Fruit fly (Drosophila melanogaster): ENCODE measurements around the gene Smr.

The Smr gene

DNA sequence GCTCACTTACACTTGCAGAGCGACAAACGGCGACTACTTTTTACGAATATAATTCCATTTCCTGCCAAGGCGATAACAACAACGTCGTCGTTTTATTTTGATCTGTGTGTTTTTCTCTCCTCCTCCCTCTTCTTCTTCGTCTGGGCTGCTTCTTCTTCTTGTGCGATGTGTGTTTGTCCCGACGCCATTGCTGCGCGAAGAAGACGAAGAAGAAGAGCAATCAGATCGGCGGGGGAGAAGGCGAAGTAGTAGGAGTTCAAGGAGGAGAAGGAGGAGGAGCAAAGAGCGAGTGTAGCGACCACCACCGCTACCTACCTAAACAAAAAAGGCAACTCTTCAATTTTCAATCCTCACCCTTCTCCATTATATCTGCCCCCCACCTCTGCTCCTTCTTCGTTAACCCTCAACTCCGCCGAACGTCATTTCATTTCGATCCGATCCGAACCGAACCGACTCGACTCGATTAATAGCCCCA lies 78.9 kb downstream of the Smr start:
- TF ChIP-seq CG8478 (optimal IDR thresholded peaks at IDR 0.05) (no peak), EcR (GFP tag; optimal IDR thresholded peaks at IDR 0.05) (peak in 1 of 2 experiments; percentile 30)

DNA sequence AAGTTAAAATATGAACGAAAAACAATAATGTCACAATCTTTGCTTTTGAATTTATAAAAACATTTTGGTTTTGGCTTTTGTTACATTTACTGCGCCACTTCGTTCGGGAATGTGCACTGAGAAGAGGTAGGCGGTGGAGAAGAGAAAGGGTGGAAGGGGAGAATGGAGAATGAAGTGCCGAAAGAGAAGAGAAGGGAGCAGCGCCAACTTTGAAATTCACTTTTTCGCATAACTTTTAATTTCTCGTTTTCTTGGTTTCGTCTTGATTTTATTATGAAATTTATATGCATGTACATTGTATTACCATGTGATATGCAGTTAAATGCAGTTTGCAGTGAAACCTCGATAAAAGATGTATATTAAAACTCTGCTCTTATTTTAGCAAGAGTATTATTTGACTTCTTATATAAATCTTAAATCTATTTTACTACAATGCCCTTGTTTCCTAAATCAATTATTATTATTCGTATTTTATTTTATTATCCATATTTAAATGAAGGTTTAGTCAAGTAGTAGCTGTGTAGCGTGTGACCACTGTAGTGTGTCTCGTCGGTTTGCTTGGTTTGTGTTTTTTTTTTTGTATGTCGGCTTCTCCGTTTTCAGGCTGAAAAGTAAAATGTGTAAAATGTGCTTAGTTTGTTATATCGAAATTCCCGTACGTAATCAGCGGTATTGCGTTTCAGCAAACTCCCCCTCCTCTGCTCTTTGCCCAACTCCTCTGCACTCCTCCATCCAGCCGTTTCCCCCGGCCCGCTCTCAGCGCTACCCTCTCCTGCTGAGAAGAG lies 79.5 kb downstream of the Smr start:
- TF ChIP-seq Dll (optimal IDR thresholded peaks at IDR 0.05) (no peak), EcR (GFP tag; optimal IDR thresholded peaks at IDR 0.05) (no peak), pan (optimal IDR thresholded peaks at IDR 0.05) (no peak), CG8478 (optimal IDR thresholded peaks at IDR 0.05) (no peak), usp (GFP tag; optimal IDR thresholded peaks at IDR 0.05) (no peak), psq (optimal IDR thresholded peaks at IDR 0.05) (no peak)

DNA sequence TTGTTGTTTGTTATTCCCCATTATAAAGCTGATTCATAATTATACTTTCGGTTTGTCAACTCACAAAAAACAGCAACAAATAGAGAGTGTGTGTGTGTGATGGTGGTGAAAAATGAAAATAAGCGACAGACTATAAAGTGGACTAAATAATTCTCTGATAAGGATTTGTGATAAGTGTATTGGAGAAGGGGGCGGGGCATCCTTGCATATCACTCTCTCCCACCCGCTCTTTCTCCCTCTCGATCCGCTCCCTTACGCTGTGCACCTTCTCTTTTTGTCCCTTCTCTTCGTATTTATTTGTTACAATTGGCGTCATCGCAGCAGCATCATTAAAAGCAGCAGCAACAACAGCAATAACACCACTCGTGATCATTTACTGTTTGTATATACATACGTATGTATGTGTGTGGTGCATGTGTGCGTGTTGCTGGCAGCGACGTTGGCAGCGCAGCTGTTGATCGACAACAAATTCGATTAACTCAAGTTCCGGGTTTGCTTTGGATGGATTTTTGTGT lies 80.9 kb downstream of the Smr start:
- TF ChIP-seq EcR (GFP tag; optimal IDR thresholded peaks at IDR 0.05) = no peak
- no peak for TF ChIP-seq Dll (optimal IDR thresholded peaks at IDR 0.05)

DNA sequence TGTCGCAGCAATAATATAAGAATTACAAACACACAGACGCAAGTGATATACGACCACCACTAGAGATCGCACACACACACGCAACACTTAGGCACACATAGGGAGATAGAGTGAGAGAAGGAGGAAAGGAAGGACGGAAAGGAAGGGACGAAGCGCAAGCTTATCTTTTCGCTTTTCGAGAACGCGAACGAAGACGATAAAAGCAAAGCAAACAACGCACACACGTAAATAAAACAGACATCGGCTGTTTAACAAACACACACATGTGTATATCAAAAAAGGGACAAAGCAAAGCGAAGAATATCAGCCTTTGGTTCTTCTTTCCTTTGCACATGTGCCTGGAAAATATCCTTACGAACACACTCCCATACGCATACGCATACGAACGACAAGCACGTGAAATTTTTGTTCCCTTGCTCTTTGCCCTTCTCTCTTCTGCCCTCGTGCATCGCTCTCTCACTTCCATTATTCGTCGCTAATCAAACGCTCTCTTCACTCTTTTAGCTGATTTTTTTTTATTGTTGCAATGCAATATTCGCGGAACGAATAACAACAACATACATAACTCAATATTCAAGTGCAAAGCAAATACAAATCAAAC lies 82.3 kb downstream of the Smr start:
- no peak for TF ChIP-seq EcR (GFP tag; optimal IDR thresholded peaks at IDR 0.05)
- no peak for TF ChIP-seq pan (optimal IDR thresholded peaks at IDR 0.05)
- TF ChIP-seq Dll (optimal IDR thresholded peaks at IDR 0.05) = no peak
- no peak for TF ChIP-seq CG8478 (optimal IDR thresholded peaks at IDR 0.05)
- TF ChIP-seq psq (optimal IDR thresholded peaks at IDR 0.05) = no peak
- no peak for TF ChIP-seq usp (GFP tag; optimal IDR thresholded peaks at IDR 0.05)

DNA sequence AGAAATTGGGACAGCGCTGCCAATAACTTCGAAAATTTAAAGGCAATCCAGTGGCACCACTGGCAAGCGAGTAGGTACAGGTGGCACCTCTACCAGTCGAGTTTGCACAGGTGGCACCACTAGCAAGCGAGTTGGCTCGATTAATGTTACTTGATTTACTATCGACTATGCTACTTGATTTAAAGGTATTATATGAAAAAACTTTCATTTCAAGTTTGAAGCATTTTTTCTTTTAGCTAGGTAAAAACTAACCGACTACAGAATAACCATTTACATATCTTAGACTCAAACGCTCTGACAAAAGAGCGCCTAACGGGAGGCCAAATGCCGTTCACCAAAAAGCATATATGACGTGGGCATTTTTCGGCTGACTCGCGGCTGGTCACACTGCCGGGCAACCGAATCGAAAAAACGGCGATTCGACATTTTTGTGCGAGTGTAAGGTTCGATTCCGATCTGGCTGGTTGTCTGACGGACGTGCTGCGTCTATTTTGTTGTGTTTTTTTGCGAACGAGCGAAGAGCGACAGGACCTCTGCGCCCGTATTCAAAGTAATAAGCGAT lies 83.3 kb downstream of the Smr start, which contains the start of gene Tis11:
Gene Tis11, plus strand, starts transcription at position 417 of the 562 bp plus-strand sequence.
- no peak for TF ChIP-seq EcR (GFP tag; optimal IDR thresholded peaks at IDR 0.05)
- TF ChIP-seq pan (optimal IDR thresholded peaks at IDR 0.05) = no peak
- TF ChIP-seq Dll (optimal IDR thresholded peaks at IDR 0.05) = no peak
- TF ChIP-seq usp (GFP tag; optimal IDR thresholded peaks at IDR 0.05) = no peak
- no peak for TF ChIP-seq CG8478 (optimal IDR thresholded peaks at IDR 0.05)
- TF ChIP-seq psq (optimal IDR thresholded peaks at IDR 0.05) = no peak

DNA sequence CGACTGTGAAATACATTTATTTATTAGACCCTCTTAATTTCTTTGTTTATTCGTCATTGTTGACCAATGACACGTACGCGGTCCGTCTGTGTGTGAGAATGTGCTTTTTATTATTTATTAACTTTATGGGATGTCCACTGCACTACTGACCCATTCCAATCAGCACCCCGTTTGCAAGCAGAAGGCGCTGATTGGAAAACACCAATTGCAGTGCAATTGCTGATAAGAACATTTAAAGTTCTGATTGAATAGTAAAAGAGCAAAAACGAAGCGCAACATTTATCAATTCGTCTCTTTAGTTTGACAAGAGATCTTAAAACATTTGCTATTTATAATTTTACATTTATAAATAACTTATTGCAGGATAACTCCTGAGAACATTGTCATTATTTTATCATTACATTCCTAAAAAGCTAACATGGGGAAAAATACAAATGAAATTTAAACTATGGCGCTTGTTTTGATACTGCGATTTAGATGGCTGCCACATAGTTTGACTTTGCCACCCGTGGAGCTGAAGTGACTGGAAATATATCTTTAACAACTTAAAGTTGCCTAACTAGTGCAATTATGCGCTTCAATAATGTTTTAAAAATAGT lies 83.9 kb downstream of the Smr start:
- TF ChIP-seq usp (GFP tag; optimal IDR thresholded peaks at IDR 0.05) (no peak), psq (optimal IDR thresholded peaks at IDR 0.05) (no peak), Dll (optimal IDR thresholded peaks at IDR 0.05) (no peak), CG8478 (optimal IDR thresholded peaks at IDR 0.05) (no peak), EcR (GFP tag; optimal IDR thresholded peaks at IDR 0.05) (no peak), pan (optimal IDR thresholded peaks at IDR 0.05) (no peak)

DNA sequence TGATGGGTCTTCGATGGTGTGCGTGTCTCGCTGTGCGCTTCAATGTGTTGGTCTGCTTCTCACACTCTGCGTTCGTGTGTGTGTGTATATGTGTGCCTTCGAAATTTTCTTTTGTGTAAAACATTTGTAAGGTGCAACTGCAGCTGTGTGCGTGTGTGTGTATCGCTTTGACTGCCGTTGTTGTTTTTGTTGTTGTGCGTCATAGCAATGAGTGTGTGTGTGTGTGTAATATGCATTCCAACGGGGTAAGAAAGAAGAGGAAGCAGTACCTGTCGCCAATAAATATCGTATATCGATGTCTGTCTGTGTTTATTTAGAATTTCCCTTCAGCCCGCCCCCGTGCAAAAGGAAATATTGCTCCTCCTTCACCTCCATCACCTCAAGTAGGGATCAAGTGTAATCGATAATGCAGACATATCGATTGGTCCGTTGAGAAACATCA lies 88.1 kb downstream of the Smr start:
- TF ChIP-seq CG8478 (optimal IDR thresholded peaks at IDR 0.05) = peak; percentile 83
- no peak for TF ChIP-seq EcR (GFP tag; optimal IDR thresholded peaks at IDR 0.05)
- TF ChIP-seq psq (optimal IDR thresholded peaks at IDR 0.05) = no peak
- TF ChIP-seq pan (optimal IDR thresholded peaks at IDR 0.05) = no peak
- no peak for TF ChIP-seq usp (GFP tag; optimal IDR thresholded peaks at IDR 0.05)
- no peak for TF ChIP-seq Dll (optimal IDR thresholded peaks at IDR 0.05)

DNA sequence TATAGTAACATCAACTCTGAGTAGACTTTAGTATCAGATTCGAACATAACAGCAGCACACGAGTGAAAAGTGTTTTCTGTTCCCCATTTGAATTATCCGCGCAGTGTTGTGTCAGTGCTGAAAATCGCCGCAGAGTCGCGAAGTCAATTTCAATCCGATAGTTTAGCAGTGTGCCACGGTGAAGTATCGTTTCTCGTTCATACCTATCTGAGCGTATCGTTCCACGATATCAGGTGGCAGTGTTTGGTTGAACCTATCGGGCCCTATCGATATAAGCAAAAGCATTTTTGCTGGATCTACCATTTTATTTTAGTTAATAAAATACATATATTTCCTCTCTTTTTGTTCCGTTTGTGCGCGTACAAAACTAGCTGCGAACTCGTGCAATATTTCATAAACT lies 88.8 kb downstream of the Smr start, which contains the start of gene CkIalpha:
Gene CkIalpha, plus strand, starts transcription at position 53 of the 400 bp plus-strand sequence.
- TF ChIP-seq psq (optimal IDR thresholded peaks at IDR 0.05) = no peak
- no peak for TF ChIP-seq pan (optimal IDR thresholded peaks at IDR 0.05)
- no peak for TF ChIP-seq usp (GFP tag; optimal IDR thresholded peaks at IDR 0.05)
- TF ChIP-seq Dll (optimal IDR thresholded peaks at IDR 0.05) = no peak

DNA sequence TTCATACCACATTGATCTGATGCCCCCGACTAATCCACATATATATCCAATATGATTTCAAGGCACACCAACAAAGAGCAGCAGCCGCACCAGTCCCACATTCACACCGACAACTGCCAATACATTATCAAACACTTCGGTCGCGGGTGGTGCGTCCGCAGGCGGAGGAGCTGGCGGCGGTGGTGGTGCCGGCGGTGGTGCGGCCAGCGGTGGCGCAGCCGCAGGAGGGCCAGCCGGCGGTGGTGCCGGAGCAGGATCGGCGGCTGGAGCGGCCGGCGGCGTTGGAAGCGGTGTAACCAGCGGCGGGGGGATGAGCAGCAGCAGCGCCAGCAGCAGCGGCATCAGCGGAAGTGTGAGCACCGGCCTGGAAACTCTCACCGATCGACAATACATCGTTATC lies 90.8 kb downstream of the Smr start:
- no peak for TF ChIP-seq EcR (GFP tag; optimal IDR thresholded peaks at IDR 0.05)
- no peak for TF ChIP-seq psq (optimal IDR thresholded peaks at IDR 0.05)
- TF ChIP-seq Dll (optimal IDR thresholded peaks at IDR 0.05) = no peak
- no peak for TF ChIP-seq CG8478 (optimal IDR thresholded peaks at IDR 0.05)
- no peak for TF ChIP-seq pan (optimal IDR thresholded peaks at IDR 0.05)
- no peak for TF ChIP-seq usp (GFP tag; optimal IDR thresholded peaks at IDR 0.05)

DNA sequence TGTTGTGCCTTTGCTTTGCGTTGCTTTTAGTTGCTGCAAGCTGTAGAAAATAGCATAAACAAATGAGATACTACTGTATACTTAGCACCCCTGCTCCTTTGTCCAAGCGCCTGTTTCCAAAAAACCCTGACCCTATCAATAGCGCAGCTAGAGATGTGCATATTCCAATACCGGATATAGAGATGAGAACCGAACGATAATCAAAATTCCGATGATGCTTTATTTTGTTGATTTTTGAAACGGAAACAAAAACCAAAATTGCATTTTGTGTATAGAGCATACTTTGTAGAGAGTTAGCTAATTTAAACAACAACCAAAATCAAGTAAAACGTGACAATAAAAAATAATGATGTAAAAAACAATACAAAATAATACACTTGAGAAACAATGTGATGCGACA lies 97.1 kb downstream of the Smr start:
- TF ChIP-seq pan (optimal IDR thresholded peaks at IDR 0.05) = no peak
- TF ChIP-seq CG8478 (optimal IDR thresholded peaks at IDR 0.05) = no peak
- TF ChIP-seq EcR (GFP tag; optimal IDR thresholded peaks at IDR 0.05) = no peak
- no peak for TF ChIP-seq usp (GFP tag; optimal IDR thresholded peaks at IDR 0.05)
- no peak for TF ChIP-seq psq (optimal IDR thresholded peaks at IDR 0.05)
- no peak for TF ChIP-seq Dll (optimal IDR thresholded peaks at IDR 0.05)
